Fruit fly (Drosophila melanogaster): ENCODE data around the gene Hcf.

Hcf gene

DNA sequence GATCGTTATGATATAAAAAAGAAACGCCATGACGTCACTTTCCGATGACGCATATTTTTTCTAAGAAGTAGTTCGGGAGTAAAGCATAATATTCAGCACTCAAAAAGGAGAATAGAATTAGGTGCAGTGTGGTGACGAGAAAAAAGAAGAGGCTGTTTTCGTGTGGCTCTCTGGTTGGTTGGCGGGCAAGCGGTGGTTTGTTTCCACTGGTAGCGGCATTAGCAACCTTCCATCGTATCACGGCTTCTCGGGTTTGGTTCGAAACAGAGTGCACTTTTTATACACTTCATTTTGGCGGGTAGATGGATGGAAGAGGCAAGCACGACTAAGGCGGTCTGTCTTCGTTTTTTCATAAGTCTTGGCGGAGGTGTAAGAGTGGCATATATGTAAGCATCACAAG is 24.8 kb downstream of the Hcf start:
- no peak for TF ChIP-seq CG8478 (optimal IDR thresholded peaks at IDR 0.05)
- TF ChIP-seq EcR (GFP tag; optimal IDR thresholded peaks at IDR 0.05), result no peak
- TF ChIP-seq Dll (optimal IDR thresholded peaks at IDR 0.05), result no peak
- no peak for TF ChIP-seq pan (optimal IDR thresholded peaks at IDR 0.05)
- TF ChIP-seq psq (optimal IDR thresholded peaks at IDR 0.05), result no peak
- no peak for TF ChIP-seq usp (GFP tag; optimal IDR thresholded peaks at IDR 0.05)

dm6 chr4:385227-385795 is 25.6 kb downstream of the Hcf start:
- no peak for TF ChIP-seq pan (optimal IDR thresholded peaks at IDR 0.05)
- no peak for TF ChIP-seq psq (optimal IDR thresholded peaks at IDR 0.05)
- TF ChIP-seq usp (GFP tag; optimal IDR thresholded peaks at IDR 0.05), result no peak
- TF ChIP-seq CG8478 (optimal IDR thresholded peaks at IDR 0.05), result no peak
- no peak for TF ChIP-seq EcR (GFP tag; optimal IDR thresholded peaks at IDR 0.05)
- no peak for TF ChIP-seq Dll (optimal IDR thresholded peaks at IDR 0.05)

DNA sequence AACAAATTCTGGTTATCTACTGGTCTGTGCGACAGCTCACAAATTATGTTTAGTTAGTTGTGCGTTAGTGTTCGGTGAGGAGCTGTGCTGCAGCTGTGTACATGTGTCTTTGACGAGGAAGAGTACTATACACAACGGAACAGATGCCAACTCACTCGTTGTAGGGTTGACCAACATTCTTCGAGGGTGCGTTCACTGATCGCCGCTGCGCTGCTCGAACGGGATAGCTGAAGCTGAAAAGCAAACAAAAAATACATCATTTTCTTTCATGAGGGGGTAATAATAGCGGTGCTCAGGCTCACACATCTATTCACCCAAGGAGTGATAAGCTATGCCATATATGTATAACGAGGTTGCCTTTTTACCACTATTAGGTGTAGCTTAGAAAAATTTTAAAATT is 27.0 kb downstream of the Hcf start:
- TF ChIP-seq psq (optimal IDR thresholded peaks at IDR 0.05) (no peak), CG8478 (optimal IDR thresholded peaks at IDR 0.05) (no peak), EcR (GFP tag; optimal IDR thresholded peaks at IDR 0.05) (no peak), usp (GFP tag; optimal IDR thresholded peaks at IDR 0.05) (no peak), pan (optimal IDR thresholded peaks at IDR 0.05) (no peak), Dll (optimal IDR thresholded peaks at IDR 0.05) (no peak)

DNA sequence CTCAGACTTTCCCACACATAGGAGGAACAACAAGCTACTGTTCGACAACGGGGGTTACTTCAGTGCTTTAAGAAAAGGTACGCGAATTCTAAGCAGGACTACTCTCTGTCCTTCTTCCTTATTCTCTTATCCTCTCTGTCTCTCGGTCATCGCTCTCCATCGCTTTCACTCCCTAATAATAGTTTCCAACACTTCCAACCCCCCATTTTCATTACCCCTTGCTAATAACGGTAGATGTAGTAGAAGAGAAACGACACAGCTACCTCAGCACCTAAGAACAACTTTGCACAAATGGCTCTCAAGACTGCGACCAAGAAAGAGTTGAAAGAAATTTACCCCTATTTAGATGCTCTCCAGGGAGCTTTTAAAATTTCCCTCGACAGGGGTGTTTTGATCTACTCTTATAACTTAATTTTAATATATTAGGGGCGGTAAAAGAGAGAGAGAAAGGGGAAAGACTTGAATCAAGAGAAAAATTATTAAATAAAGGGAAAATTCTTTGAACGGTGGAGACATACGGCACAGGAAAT is 29.1 kb downstream of the Hcf start:
- no peak for TF ChIP-seq CG8478 (optimal IDR thresholded peaks at IDR 0.05)
- no peak for TF ChIP-seq usp (GFP tag; optimal IDR thresholded peaks at IDR 0.05)
- TF ChIP-seq psq (optimal IDR thresholded peaks at IDR 0.05), result no peak
- no peak for TF ChIP-seq Dll (optimal IDR thresholded peaks at IDR 0.05)
- TF ChIP-seq EcR (GFP tag; optimal IDR thresholded peaks at IDR 0.05), result no peak

- TF ChIP-seq psq (optimal IDR thresholded peaks at IDR 0.05), result no peak
- no peak for TF ChIP-seq CG8478 (optimal IDR thresholded peaks at IDR 0.05)
- no peak for TF ChIP-seq usp (GFP tag; optimal IDR thresholded peaks at IDR 0.05)
- no peak for TF ChIP-seq EcR (GFP tag; optimal IDR thresholded peaks at IDR 0.05)
- no peak for TF ChIP-seq pan (optimal IDR thresholded peaks at IDR 0.05)
- no peak for TF ChIP-seq Dll (optimal IDR thresholded peaks at IDR 0.05)
Measured at dm6 chr4:393190-393799, 33.6 kb downstream of the Hcf start.

dm6 chr4:394455-394854 is 34.7 kb downstream of the Hcf start:
- no peak for TF ChIP-seq CG8478 (optimal IDR thresholded peaks at IDR 0.05)
- TF ChIP-seq EcR (GFP tag; optimal IDR thresholded peaks at IDR 0.05), result no peak
- no peak for TF ChIP-seq usp (GFP tag; optimal IDR thresholded peaks at IDR 0.05)
- TF ChIP-seq Dll (optimal IDR thresholded peaks at IDR 0.05), result no peak

DNA sequence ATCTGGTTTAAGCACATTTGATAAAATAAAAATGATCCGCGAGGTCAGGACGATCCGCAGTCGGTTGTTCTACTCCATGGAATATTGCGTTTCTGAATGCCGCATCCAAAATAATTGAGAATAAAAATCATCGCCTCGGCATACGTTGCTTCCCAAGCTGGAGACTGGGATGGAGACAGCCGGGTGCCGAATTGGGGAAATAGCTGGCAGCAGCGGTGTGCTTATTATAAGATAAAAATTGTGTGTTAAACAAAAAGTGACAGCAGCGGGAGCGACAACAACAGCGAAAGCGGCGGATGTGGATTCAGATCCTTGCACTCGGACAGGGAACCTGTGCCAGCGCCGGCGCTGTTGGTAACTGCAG is 35.7 kb downstream of the Hcf start, which contains the start of gene dati:
Gene dati (minus strand): TSS at position 101 of the 364 bp plus-strand sequence.
- TF ChIP-seq psq (optimal IDR thresholded peaks at IDR 0.05) (no peak), CG8478 (optimal IDR thresholded peaks at IDR 0.05) (no peak), Dll (optimal IDR thresholded peaks at IDR 0.05) (no peak), pan (optimal IDR thresholded peaks at IDR 0.05) (no peak), usp (GFP tag; optimal IDR thresholded peaks at IDR 0.05) (no peak), EcR (GFP tag; optimal IDR thresholded peaks at IDR 0.05) (no peak)

DNA sequence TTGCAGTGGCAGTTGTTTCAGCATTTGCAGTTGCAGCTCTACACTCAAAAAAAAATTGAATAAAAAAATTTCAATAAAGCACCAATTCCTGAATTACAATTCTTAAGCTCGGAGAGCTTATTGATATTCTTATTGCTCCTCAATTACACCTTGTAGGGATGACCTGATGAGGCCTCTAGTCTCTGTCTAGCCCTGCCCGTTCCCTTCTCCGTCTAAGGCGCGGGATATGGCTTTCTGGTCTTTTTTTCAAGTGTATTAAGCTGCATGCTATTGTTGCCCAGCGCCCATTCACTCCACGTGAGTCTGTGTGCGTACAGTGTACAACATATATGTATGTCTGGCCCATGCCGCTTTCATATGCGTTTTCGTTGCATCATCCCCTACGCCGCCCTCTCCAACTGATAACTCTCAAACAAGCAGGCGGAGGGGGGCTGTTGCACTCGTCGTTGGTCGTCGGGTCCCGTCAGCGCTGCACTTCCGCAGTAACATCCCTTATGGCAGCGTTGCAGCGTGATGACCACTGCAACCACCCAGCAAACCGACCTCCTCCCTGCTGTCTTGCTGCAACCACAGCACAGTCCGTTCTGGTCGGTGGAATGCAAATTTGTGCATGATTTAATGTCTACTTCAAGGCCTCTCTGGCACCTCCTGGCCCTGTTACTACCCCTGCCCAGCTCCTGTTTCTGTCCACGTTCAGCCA is 36.3 kb downstream of the Hcf start:
- TF ChIP-seq psq (optimal IDR thresholded peaks at IDR 0.05) (no peak), usp (GFP tag; optimal IDR thresholded peaks at IDR 0.05) (no peak), CG8478 (optimal IDR thresholded peaks at IDR 0.05) (no peak), EcR (GFP tag; optimal IDR thresholded peaks at IDR 0.05) (no peak), Dll (optimal IDR thresholded peaks at IDR 0.05) (no peak), pan (optimal IDR thresholded peaks at IDR 0.05) (no peak)

dm6 chr4:398555-398954 is 38.8 kb downstream of the Hcf start:
- TF ChIP-seq usp (GFP tag; optimal IDR thresholded peaks at IDR 0.05) (no peak), psq (optimal IDR thresholded peaks at IDR 0.05) (no peak), CG8478 (optimal IDR thresholded peaks at IDR 0.05) (no peak), Dll (optimal IDR thresholded peaks at IDR 0.05) (no peak), EcR (GFP tag; optimal IDR thresholded peaks at IDR 0.05) (no peak), pan (optimal IDR thresholded peaks at IDR 0.05) (no peak)

- TF ChIP-seq usp (GFP tag; optimal IDR thresholded peaks at IDR 0.05), result no peak
- no peak for TF ChIP-seq CG8478 (optimal IDR thresholded peaks at IDR 0.05)
- no peak for TF ChIP-seq EcR (GFP tag; optimal IDR thresholded peaks at IDR 0.05)
- no peak for TF ChIP-seq pan (optimal IDR thresholded peaks at IDR 0.05)
- TF ChIP-seq Dll (optimal IDR thresholded peaks at IDR 0.05), result no peak
- TF ChIP-seq psq (optimal IDR thresholded peaks at IDR 0.05), result no peak
Measured at dm6 chr4:402928-403575, 43.3 kb downstream of the Hcf start.

- TF ChIP-seq EcR (GFP tag; optimal IDR thresholded peaks at IDR 0.05) (no peak), CG8478 (optimal IDR thresholded peaks at IDR 0.05) (no peak), usp (GFP tag; optimal IDR thresholded peaks at IDR 0.05) (no peak), psq (optimal IDR thresholded peaks at IDR 0.05) (no peak), pan (optimal IDR thresholded peaks at IDR 0.05) (no peak), Dll (optimal IDR thresholded peaks at IDR 0.05) (no peak)
Measured at dm6 chr4:404325-404724, 44.6 kb downstream of the Hcf start.

- TF ChIP-seq Dll (optimal IDR thresholded peaks at IDR 0.05) (no peak), pan (optimal IDR thresholded peaks at IDR 0.05) (no peak), psq (optimal IDR thresholded peaks at IDR 0.05) (no peak), usp (GFP tag; optimal IDR thresholded peaks at IDR 0.05) (no peak), CG8478 (optimal IDR thresholded peaks at IDR 0.05) (no peak), EcR (GFP tag; optimal IDR thresholded peaks at IDR 0.05) (no peak)
Measured at dm6 chr4:405225-405624, 45.5 kb downstream of the Hcf start.
